Fruit fly (Drosophila melanogaster) whole organism, prepupa: ENCODE data around the gene Spn31A.

ENCODE experiments used
- CG10631 ChIP-seq: fragments of 200-800 bp; sonication (Bioruptor generic); optimal IDR thresholded peaks from 2 replicates; lab custom pipeline; 2016; ENCODE audit warnings: missing biosample characterization, missing genetic modification characterization
- CG10669 ChIP-seq: fragments of 200-800 bp; sonication (Bioruptor generic); optimal IDR thresholded peaks from 3 replicates; lab custom pipeline; 2018; ENCODE audit warnings: missing biosample characterization, mild to moderate bottlenecking, missing genetic modification characterization, moderate library complexity
- CG11294 ChIP-seq: fragments of 200-800 bp; sonication (Bioruptor generic); IDR thresholded peaks from 2 replicates; pipeline ENCODE4 v1.3.6; 2022; ENCODE audit warnings: missing biosample characterization, missing genetic modification characterization
- CG11762 ChIP-seq: fragments of 200-800 bp; sonication (Bioruptor generic); optimal IDR thresholded peaks from 3 replicates; lab custom pipeline; 2016; ENCODE audit warnings: missing biosample characterization, missing genetic modification characterization; ENCODE audit not compliant: insufficient read depth
- CG11902 ChIP-seq: fragments of 200-800 bp; sonication (Bioruptor generic); optimal IDR thresholded peaks from 3 replicates; lab custom pipeline; 2016; ENCODE audit warnings: missing biosample characterization, missing genetic modification characterization
- CG15336 ChIP-seq: fragments of 200-800 bp; sonication (Bioruptor generic); IDR thresholded peaks from 2 replicates; pipeline ENCODE4 v1.3.6; 2022; ENCODE audit warnings: missing biosample characterization, missing genetic modification characterization
- CG1621 ChIP-seq: fragments of 200-800 bp; sonication (Bioruptor generic); optimal IDR thresholded peaks from 3 replicates; lab custom pipeline; 2018; ENCODE audit warnings: missing biosample characterization, mild to moderate bottlenecking, missing genetic modification characterization
- CG16779 ChIP-seq: fragments of 200-800 bp; sonication (Bioruptor generic); optimal IDR thresholded peaks from 3 replicates; lab custom pipeline; 2017; ENCODE audit warnings: missing biosample characterization, mild to moderate bottlenecking, missing genetic modification characterization
- CG3032 ChIP-seq: fragments of 200-800 bp; optimal IDR thresholded peaks from 2 replicates; lab custom pipeline; 2019; ENCODE audit warnings: missing biosample characterization, mild to moderate bottlenecking, missing genetic modification characterization, moderate library complexity
- CG3919 ChIP-seq: fragments of 200-800 bp; sonication (Bioruptor generic); optimal IDR thresholded peaks from 3 replicates; lab custom pipeline; 2016; ENCODE audit warnings: missing biosample characterization, missing genetic modification characterization
- CG4318 ChIP-seq: fragments of 200-800 bp; sonication (Bioruptor generic); optimal IDR thresholded peaks from 3 replicates; lab custom pipeline; 2017; ENCODE audit warnings: missing biosample characterization, mild to moderate bottlenecking, missing genetic modification characterization
- CG6276 ChIP-seq: fragments of 200-800 bp; sonication (Bioruptor generic); optimal IDR thresholded peaks from 2 replicates; lab custom pipeline; 2017; ENCODE audit warnings: missing biosample characterization, mild to moderate bottlenecking, missing genetic modification characterization
- CG6808 ChIP-seq: fragments of 200-800 bp; sonication (Bioruptor generic); optimal IDR thresholded peaks from 3 replicates; lab custom pipeline; 2017; ENCODE audit warnings: missing biosample characterization, missing genetic modification characterization, mild to moderate bottlenecking, moderate library complexity, missing genetic modification reagents
- CG6854 ChIP-seq: fragments of 200-800 bp; sonication (Bioruptor generic); optimal IDR thresholded peaks from 2 replicates; lab custom pipeline; 2017; ENCODE audit warnings: missing biosample characterization, mild to moderate bottlenecking, missing genetic modification characterization
- CG7368 ChIP-seq: fragments of 200-800 bp; sonication (Bioruptor generic); optimal IDR thresholded peaks from 3 replicates; lab custom pipeline; 2016; ENCODE audit warnings: missing biosample characterization, missing genetic modification characterization
- CG8632 ChIP-seq: fragments of 200-800 bp; sonication (Bioruptor generic); optimal IDR thresholded peaks from 3 replicates; lab custom pipeline; 2016; ENCODE audit warnings: missing biosample characterization, missing genetic modification characterization
- CG9139 ChIP-seq: fragments of 200-800 bp; sonication (Bioruptor generic); optimal IDR thresholded peaks from 3 replicates; lab custom pipeline; 2017; ENCODE audit warnings: missing biosample characterization, mild to moderate bottlenecking, missing genetic modification characterization
- Eip78C ChIP-seq: fragments of 200-800 bp; sonication (Bioruptor generic); peaks from one replicate; lab custom pipeline; 2016; ENCODE audit warnings: missing biosample characterization, missing genetic modification characterization
- Eip93F ChIP-seq: fragments of 200-800 bp; sonication (Bioruptor generic); optimal IDR thresholded peaks from 2 replicates; lab custom pipeline; 2016; ENCODE audit warnings: missing biosample characterization, mild to moderate bottlenecking, missing genetic modification characterization
- Ets21C ChIP-seq: fragments of 200-800 bp; sonication (Bioruptor generic); optimal IDR thresholded peaks from 3 replicates; lab custom pipeline; 2016; ENCODE audit warnings: missing biosample characterization, missing genetic modification characterization
- Ets96B ChIP-seq: fragments of 200-800 bp; optimal IDR thresholded peaks from 2 replicates; lab custom pipeline; 2019; ENCODE audit warnings: missing biosample characterization, mild to moderate bottlenecking, missing genetic modification characterization, moderate library complexity
- Gug ChIP-seq: fragments of 200-800 bp; sonication (Bioruptor generic); IDR thresholded peaks from 2 replicates; pipeline ENCODE4 v1.3.6; 2022; ENCODE audit warnings: missing biosample characterization, missing genetic modification characterization
- Hr38 ChIP-seq: sonication (Bioruptor generic); optimal IDR thresholded peaks from 2 replicates; lab custom pipeline; 2016; ENCODE audit warnings: missing biosample characterization, missing genetic modification characterization
- Hr39 ChIP-seq: fragments of 200-800 bp; sonication (Bioruptor generic); optimal IDR thresholded peaks from 2 replicates; lab custom pipeline; 2016; ENCODE audit warnings: missing biosample characterization, missing genetic modification characterization
- Hr4 ChIP-seq: fragments of 200-800 bp; sonication (Bioruptor generic); optimal IDR thresholded peaks from 3 replicates; lab custom pipeline; 2016; ENCODE audit warnings: missing biosample characterization, missing genetic modification characterization
- Lpt ChIP-seq: fragments of 200-800 bp; sonication (Bioruptor generic); optimal IDR thresholded peaks from 3 replicates; lab custom pipeline; 2016; ENCODE audit warnings: missing biosample characterization, missing genetic modification characterization
- Met ChIP-seq: fragments of 200-800 bp; sonication (Bioruptor generic); optimal IDR thresholded peaks from 3 replicates; lab custom pipeline; 2016; ENCODE audit warnings: missing biosample characterization, missing genetic modification characterization
- OdsH ChIP-seq: fragments of 200-800 bp; sonication (Bioruptor generic); optimal IDR thresholded peaks from 3 replicates; lab custom pipeline; 2016; ENCODE audit warnings: missing biosample characterization, missing genetic modification characterization
- Smox ChIP-seq: fragments of 200-800 bp; sonication (Bioruptor generic); optimal IDR thresholded peaks from 3 replicates; lab custom pipeline; 2016; ENCODE audit warnings: missing biosample characterization, missing genetic modification characterization
- Sox102F ChIP-seq: fragments of 200-800 bp; sonication (Bioruptor generic); optimal IDR thresholded peaks from 2 replicates; lab custom pipeline; 2016; ENCODE audit warnings: missing biosample characterization, mild to moderate bottlenecking, missing genetic modification characterization
- Sox14 ChIP-seq: fragments of 200-800 bp; sonication (Bioruptor generic); optimal IDR thresholded peaks from 3 replicates; lab custom pipeline; 2016; ENCODE audit warnings: missing biosample characterization, missing genetic modification characterization
- Sox15 ChIP-seq: fragments of 200-800 bp; sonication (Bioruptor generic); optimal IDR thresholded peaks from 3 replicates; lab custom pipeline; 2016; ENCODE audit warnings: missing biosample characterization, missing genetic modification characterization
- achi ChIP-seq: fragments of 200-800 bp; sonication (Bioruptor generic); optimal IDR thresholded peaks from 3 replicates; lab custom pipeline; 2016; ENCODE audit warnings: missing biosample characterization, missing genetic modification characterization
- acj6 ChIP-seq: fragments of 200-800 bp; sonication (Bioruptor generic); optimal IDR thresholded peaks from 3 replicates; lab custom pipeline; 2016; ENCODE audit warnings: missing biosample characterization, missing genetic modification characterization
- cyc ChIP-seq: fragments of 200-800 bp; sonication (Bioruptor generic); optimal IDR thresholded peaks from 3 replicates; lab custom pipeline; 2016; ENCODE audit warnings: missing biosample characterization, missing genetic modification characterization
- dac ChIP-seq: fragments of 200-800 bp; sonication (Bioruptor generic); optimal IDR thresholded peaks from 2 replicates; lab custom pipeline; 2017; ENCODE audit warnings: missing biosample characterization, mild to moderate bottlenecking, missing genetic modification characterization
- dsx ChIP-seq: fragments of 200-800 bp; optimal IDR thresholded peaks from 3 replicates; lab custom pipeline; 2019; ENCODE audit warnings: missing biosample characterization, mild to moderate bottlenecking, missing genetic modification characterization, moderate library complexity; ENCODE audit not compliant: poor library complexity, severe bottlenecking
- eg ChIP-seq: fragments of 200-800 bp; sonication (Bioruptor generic); IDR thresholded peaks from 3 replicates; pipeline ENCODE4 v1.3.6; 2022; ENCODE audit warnings: missing biosample characterization, missing genetic modification characterization
- esn ChIP-seq: fragments of 200-800 bp; sonication (Bioruptor generic); optimal IDR thresholded peaks from 2 replicates; lab custom pipeline; 2016; ENCODE audit warnings: missing biosample characterization, mild to moderate bottlenecking, missing genetic modification characterization, moderate library complexity
- fd59A ChIP-seq: fragments of 200-800 bp; sonication (Bioruptor generic); optimal IDR thresholded peaks from 2 replicates; lab custom pipeline; 2017; ENCODE audit warnings: missing biosample characterization, mild to moderate bottlenecking, missing genetic modification characterization, missing genetic modification reagents
- fd85E ChIP-seq: fragments of 200-800 bp; sonication (Bioruptor generic); optimal IDR thresholded peaks from 3 replicates; lab custom pipeline; 2016; ENCODE audit warnings: missing biosample characterization, missing genetic modification characterization
- fkh ChIP-seq: fragments of 200-800 bp; sonication (Bioruptor generic); optimal IDR thresholded peaks from 3 replicates; lab custom pipeline; 2017; ENCODE audit warnings: missing biosample characterization, mild to moderate bottlenecking, missing genetic modification characterization, moderate library complexity
- lz ChIP-seq: fragments of 200-800 bp; sonication (Bioruptor generic); optimal IDR thresholded peaks from 3 replicates; lab custom pipeline; 2016; ENCODE audit warnings: missing biosample characterization, missing genetic modification characterization
- net ChIP-seq: fragments of 200-800 bp; sonication (Bioruptor generic); optimal IDR thresholded peaks from 3 replicates; lab custom pipeline; 2016; ENCODE audit warnings: missing biosample characterization, missing genetic modification characterization
- pdm3 ChIP-seq: fragments of 200-800 bp; sonication (Bioruptor generic); optimal IDR thresholded peaks from 3 replicates; lab custom pipeline; 2016; ENCODE audit warnings: missing biosample characterization, missing genetic modification characterization
- salr ChIP-seq, 2 experiments: fragments of 200-800 bp; sonication (Bioruptor generic); optimal IDR thresholded peaks; 3 replicates each; lab custom pipeline; 2016 to 2018; ENCODE audit warnings: missing biosample characterization in 2 of 2, missing genetic modification characterization in 2 of 2, mild to moderate bottlenecking in 1 of 2
- spab ChIP-seq: fragments of 200-800 bp; sonication (Bioruptor generic); optimal IDR thresholded peaks from 2 replicates; lab custom pipeline; 2017; ENCODE audit warnings: missing biosample characterization, mild to moderate bottlenecking, missing genetic modification characterization, missing genetic modification reagents
- ss ChIP-seq, 2 experiments: fragments of 200-800 bp; sonication (Bioruptor generic); optimal IDR thresholded peaks; 2 replicates in 1 of 2; 3 replicates in 1 of 2; lab custom pipeline; 2017 to 2018; ENCODE audit warnings: mild to moderate bottlenecking in 2 of 2, missing biosample characterization in 2 of 2, missing genetic modification characterization in 2 of 2, moderate library complexity in 1 of 2
- svp ChIP-seq: fragments of 200-800 bp; sonication (Bioruptor generic); peaks from one replicate; lab custom pipeline; 2016; ENCODE audit warnings: missing biosample characterization, missing genetic modification characterization
- topi ChIP-seq: fragments of 200-800 bp; sonication (Bioruptor generic); optimal IDR thresholded peaks from 3 replicates; lab custom pipeline; 2016; ENCODE audit warnings: missing biosample characterization, missing genetic modification characterization

Gene Spn31A

DNA sequence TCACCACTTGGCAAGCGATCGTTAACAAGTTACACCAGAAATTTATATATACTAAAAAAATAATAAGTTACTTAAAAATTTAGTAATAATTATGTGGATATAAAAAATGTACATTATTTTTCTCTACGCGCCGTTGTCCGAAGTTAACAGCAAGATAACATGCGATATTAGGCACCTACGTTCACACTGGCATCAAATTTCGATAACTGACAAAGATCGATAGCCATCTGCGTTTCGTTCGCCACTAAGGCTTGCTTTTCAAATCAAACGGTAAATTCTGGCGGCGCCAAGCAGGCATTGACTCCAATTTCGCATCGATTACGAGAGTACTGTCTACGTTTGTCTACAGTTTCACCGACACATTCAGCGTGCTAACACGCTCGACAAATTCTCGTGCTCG, 3.9 kb upstream of the Spn31A start, which contains the start of gene Pen:
Gene Pen, plus strand, starts transcription at position 196 of the 400 bp plus-strand sequence.
- TF ChIP-seq net (GFP tag; lab: Kevin White, UChicago) = no peak

DNA sequence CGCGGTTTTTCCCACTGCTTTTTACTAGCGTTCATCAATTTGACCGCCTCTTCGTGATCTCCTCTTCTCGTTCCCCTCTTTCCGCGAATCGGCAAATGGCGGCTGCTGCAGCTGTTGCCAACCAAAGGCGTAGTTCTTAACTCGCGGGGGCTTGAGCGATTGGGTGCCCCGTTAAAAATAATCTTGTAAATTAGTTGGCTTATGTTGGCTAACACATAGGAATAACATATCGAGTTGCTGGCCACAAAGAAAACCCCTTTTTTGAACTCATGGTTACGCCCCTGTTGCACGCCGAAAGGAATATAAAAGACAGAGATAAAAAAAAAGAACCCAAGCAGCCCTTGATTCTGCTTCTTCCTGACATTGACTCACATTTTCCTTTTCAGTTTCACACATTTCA, 3.4 kb upstream of the Spn31A start:
- peak; percentile 96 for TF ChIP-seq achi
- peak; percentile 90 for TF ChIP-seq CG11294 (GFP tag; lab: Robert Waterston, UW)
- TF ChIP-seq CG7368 (GFP tag; lab: Kevin White, UChicago) = peak; percentile 98
- peak; percentile 95 for TF ChIP-seq CG6854
- TF ChIP-seq CG15336 = peak; percentile 93
- peak; percentile 91 for TF ChIP-seq CG4318 (GFP tag; lab: Kevin White, UChicago)
- TF ChIP-seq esn = peak; percentile 98
- peak; percentile 85 for TF ChIP-seq CG6276 (GFP tag; lab: Kevin White, UChicago)
- peak; percentile 99 for TF ChIP-seq CG3919 (GFP tag; lab: Kevin White, UChicago)
- peak; percentile 97 for TF ChIP-seq OdsH (GFP tag; lab: Kevin White, UChicago)
- TF ChIP-seq Hr38 (GFP tag; lab: Kevin White, UChicago) = peak; percentile 20
- peak; percentile 94 for TF ChIP-seq Hr4 (GFP tag; lab: Kevin White, UChicago)
- TF ChIP-seq pdm3 = peak; percentile 97
- peak; percentile 95 for TF ChIP-seq spab (GFP tag; lab: Kevin White, UChicago)
- TF ChIP-seq CG9139 (GFP tag; lab: Kevin White, UChicago) = peak; percentile 86
- peak; percentile 89 for TF ChIP-seq CG11762 (GFP tag; lab: Kevin White, UChicago)
- TF ChIP-seq CG16779 (tag; lab: Kevin White, UChicago) = peak; percentile 93
- TF ChIP-seq CG6808 (GFP tag; lab: Kevin White, UChicago) = peak; percentile 94
- peak; percentile 98 for TF ChIP-seq Sox102F (GFP tag; lab: Kevin White, UChicago)
- TF ChIP-seq Gug (GFP tag; lab: Robert Waterston, UW) = peak; percentile 93
- peak; percentile 93 for TF ChIP-seq dac (GFP tag; lab: Kevin White, UChicago)
- peak; percentile 95 for TF ChIP-seq CG8632 (GFP tag; lab: Kevin White, UChicago)
- peak; percentile 98 for TF ChIP-seq Met (GFP tag; lab: Kevin White, UChicago)
- peak; percentile 99 for TF ChIP-seq Eip78C (GFP tag; lab: Kevin White, UChicago)
- peak; percentile 98 for TF ChIP-seq Sox14 (GFP tag; lab: Kevin White, UChicago)
- TF ChIP-seq svp (GFP tag; lab: Kevin White, UChicago) = peak; percentile 99
- peak; percentile 88 to 92 for TF ChIP-seq ss (GFP tag; optimal IDR thresholded peaks at IDR 0.05; lab: Kevin White, UChicago)
- TF ChIP-seq CG1621 = peak; percentile 94
- peak; percentile 91 for TF ChIP-seq dsx (GFP tag; lab: Kevin White, UChicago)
- peak; percentile 97 for TF ChIP-seq CG3032
- TF ChIP-seq fd85E = peak; percentile 94
- peak; percentile 98 for TF ChIP-seq lz (GFP tag; lab: Kevin White, UChicago)
- TF ChIP-seq salr (GFP tag; optimal IDR thresholded peaks at IDR 0.05; lab: Kevin White, UChicago) = peak; percentile 94 to 96
- TF ChIP-seq fd59A (GFP tag; lab: Kevin White, UChicago) = peak; percentile 94
- TF ChIP-seq CG10669 = peak; percentile 97
- TF ChIP-seq Eip93F = peak; percentile 92
- peak; percentile 98 for TF ChIP-seq Hr39
- TF ChIP-seq CG10631 (GFP tag; lab: Kevin White, UChicago) = peak; percentile 98
- TF ChIP-seq Sox15 = peak; percentile 96
- TF ChIP-seq acj6 (GFP tag; lab: Kevin White, UChicago) = peak; percentile 98
- peak; percentile 97 for TF ChIP-seq topi (GFP tag; lab: Kevin White, UChicago)
- TF ChIP-seq Ets96B (tag; lab: Kevin White, UChicago) = peak; percentile 96
- TF ChIP-seq eg = peak; percentile 97
- peak; percentile 98 for TF ChIP-seq cyc (GFP tag; lab: Kevin White, UChicago)
- peak; percentile 96 for TF ChIP-seq Ets21C
- TF ChIP-seq fkh (GFP tag; lab: Kevin White, UChicago) = no peak
- peak; percentile 98 for TF ChIP-seq Smox (GFP tag; lab: Kevin White, UChicago)
- TF ChIP-seq net (GFP tag; lab: Kevin White, UChicago) = peak; percentile 98
- peak; percentile 96 for TF ChIP-seq CG11902
- peak; percentile 96 for TF ChIP-seq Lpt
